Worm (Caenorhabditis elegans) whole organism, L4 larva: ENCODE measurements around the gene sams-5.

Experiments used
- egl-27 ChIP-seq: sonication (generic microtip); optimal IDR thresholded peaks from 3 replicates; lab custom pipeline; 2017; ENCODE audit warnings: missing biosample characterization, missing genetic modification reagents, missing genetic modification characterization
- fkh-10 ChIP-seq: fragments of 150-350 bp; optimal IDR thresholded peaks from 2 replicates; lab custom pipeline; 2014; ENCODE audit warnings: missing biosample characterization, missing genetic modification reagents, missing genetic modification characterization
- unc-39 ChIP-seq: sonication (generic microtip); optimal IDR thresholded peaks from 2 replicates; lab custom pipeline; 2017; ENCODE audit warnings: missing biosample characterization, missing genetic modification characterization

ce11 chrIV:6325772-6326171 is 46.5 kb upstream of the sams-5 start:
- TF ChIP-seq egl-27 (tag; lab: Kevin White, UChicago) (no peak), unc-39 (tag; lab: Kevin White, UChicago) (no peak), fkh-10 (no peak)
